Fruit fly (Drosophila melanogaster) whole organism, embryonic: ENCODE data around the gene Pbgs.

Experiments used
- Atf6 ChIP-seq: fragments of 200-800 bp; sonication (Bioruptor generic); IDR thresholded peaks from 2 replicates; pipeline ENCODE4 v1.3.6; 2022; ENCODE audit warnings: missing biosample characterization, missing genetic modification characterization
- CG11504 ChIP-seq: fragments of 200-800 bp; sonication (Bioruptor generic); optimal IDR thresholded peaks from 3 replicates; lab custom pipeline; 2019; ENCODE audit warnings: missing biosample characterization, mild to moderate bottlenecking, missing genetic modification characterization, moderate library complexity
- CG15073 ChIP-seq: fragments of 200-800 bp; sonication (Bioruptor generic); optimal IDR thresholded peaks from 2 replicates; lab custom pipeline; 2016; ENCODE audit warnings: missing biosample characterization, missing genetic modification characterization
- CG15479 ChIP-seq: fragments of 200-800 bp; sonication (Bioruptor generic); optimal IDR thresholded peaks from 3 replicates; lab custom pipeline; 2019; ENCODE audit warnings: missing biosample characterization, mild to moderate bottlenecking, missing genetic modification characterization, moderate library complexity
- CG17359 ChIP-seq: fragments of 200-800 bp; sonication (Bioruptor generic); optimal IDR thresholded peaks from 3 replicates; lab custom pipeline; 2018; ENCODE audit warnings: missing biosample characterization, mild to moderate bottlenecking, missing genetic modification characterization, moderate library complexity
- CG17568 ChIP-seq: fragments of 200-800 bp; sonication (Bioruptor generic); optimal IDR thresholded peaks from 2 replicates; lab custom pipeline; 2018; ENCODE audit warnings: missing biosample characterization, mild to moderate bottlenecking, missing genetic modification characterization, moderate library complexity
- CG1792 ChIP-seq: fragments of 200-800 bp; sonication (Bioruptor generic); optimal IDR thresholded peaks from 2 replicates; lab custom pipeline; 2016; ENCODE audit warnings: missing biosample characterization, missing genetic modification characterization
- CG1832 ChIP-seq: fragments of 200-800 bp; sonication (Bioruptor generic); optimal IDR thresholded peaks from 2 replicates; lab custom pipeline; 2017; ENCODE audit warnings: missing biosample characterization, mild to moderate bottlenecking, missing genetic modification characterization, inconsistent platforms
- CG4360 ChIP-seq: fragments of 200-800 bp; sonication (Bioruptor generic); IDR thresholded peaks from 2 replicates; pipeline ENCODE4 v1.3.6; 2022; ENCODE audit warnings: missing biosample characterization, missing genetic modification characterization
- CG5953 ChIP-seq: fragments of 200-800 bp; sonication (Bioruptor generic); IDR thresholded peaks from 2 replicates; pipeline ENCODE4 v1.3.6; 2022; ENCODE audit warnings: missing biosample characterization, missing genetic modification characterization
- CG6689 ChIP-seq: fragments of 200-800 bp; sonication (Bioruptor generic); IDR thresholded peaks from 2 replicates; pipeline ENCODE4 v1.3.6; 2022; ENCODE audit warnings: missing biosample characterization, missing genetic modification characterization
- CG6791 ChIP-seq: fragments of 200-800 bp; sonication (Bioruptor generic); IDR thresholded peaks from 3 replicates; pipeline ENCODE4 v1.3.6; 2022; ENCODE audit warnings: missing biosample characterization, missing genetic modification characterization; ENCODE audit not compliant: partially characterized antibody
- CG6854 ChIP-seq: fragments of 200-800 bp; sonication (Bioruptor generic); optimal IDR thresholded peaks from 3 replicates; lab custom pipeline; 2017; ENCODE audit warnings: missing biosample characterization, mild to moderate bottlenecking, missing genetic modification characterization
- CG7963 ChIP-seq: fragments of 200-800 bp; sonication (Bioruptor generic); IDR thresholded peaks from 3 replicates; pipeline ENCODE4 v1.3.6; 2022; ENCODE audit warnings: missing biosample characterization, missing genetic modification characterization; ENCODE audit not compliant: partially characterized antibody
- CG8388 ChIP-seq: fragments of 200-800 bp; sonication (Bioruptor generic); optimal IDR thresholded peaks from 2 replicates; lab custom pipeline; 2019; ENCODE audit warnings: missing biosample characterization, mild to moderate bottlenecking, missing genetic modification characterization, moderate library complexity
- CTCF ChIP-seq: fragments of 200-800 bp; sonication (Bioruptor generic); optimal IDR thresholded peaks from 2 replicates; lab custom pipeline; 2017; ENCODE audit warnings: missing biosample characterization, mild to moderate bottlenecking, missing genetic modification characterization, moderate library complexity
- Dbx ChIP-seq: fragments of 200-800 bp; sonication (Bioruptor generic); IDR thresholded peaks from 3 replicates; pipeline ENCODE4 v1.3.6; 2022; ENCODE audit warnings: missing biosample characterization, missing genetic modification characterization
- Doc3 ChIP-seq: fragments of 200-800 bp; sonication (Bioruptor generic); IDR thresholded peaks from 3 replicates; pipeline ENCODE4 v1.3.6; 2022; ENCODE audit warnings: missing biosample characterization, missing genetic modification characterization; ENCODE audit not compliant: partially characterized antibody
- Ets65A ChIP-seq: fragments of 200-800 bp; sonication (Bioruptor generic); peaks from one replicate; lab custom pipeline; 2016; ENCODE audit warnings: missing biosample characterization, missing genetic modification characterization
- Fer2 ChIP-seq: fragments of 200-800 bp; sonication (Bioruptor generic); optimal IDR thresholded peaks from 2 replicates; lab custom pipeline; 2018; ENCODE audit warnings: missing biosample characterization, mild to moderate bottlenecking, missing genetic modification characterization, moderate library complexity
- Jarid2 ChIP-seq: fragments of 200-800 bp; sonication (Bioruptor generic); optimal IDR thresholded peaks from 3 replicates; lab custom pipeline; 2017; ENCODE audit warnings: mild to moderate bottlenecking, missing biosample characterization, missing genetic modification reagents, missing genetic modification characterization
- Kr ChIP-seq: fragments of 200-800 bp; sonication (Bioruptor generic); optimal IDR thresholded peaks from 2 replicates; lab custom pipeline; 2017; ENCODE audit warnings: missing biosample characterization, mild to moderate bottlenecking, missing genetic modification characterization
- MTF-1 ChIP-seq: fragments of 200-800 bp; sonication (Bioruptor generic); optimal IDR thresholded peaks from 2 replicates; lab custom pipeline; 2018; ENCODE audit warnings: missing biosample characterization, mild to moderate bottlenecking, missing genetic modification characterization, borderline replicate concordance
- NK7.1 ChIP-seq: fragments of 200-800 bp; sonication (Bioruptor generic); optimal IDR thresholded peaks from 3 replicates; lab custom pipeline; 2016; ENCODE audit warnings: missing biosample characterization, missing genetic modification characterization
- Nf-YC ChIP-seq: fragments of 200-800 bp; optimal IDR thresholded peaks from 3 replicates; lab custom pipeline; 2019; ENCODE audit warnings: missing biosample characterization, mild to moderate bottlenecking, missing genetic modification characterization, moderate library complexity
- Stat92E ChIP-seq, 3 experiments: fragments of >200 bp in 2 of 3; fragments of 200-800 bp in 1 of 3; sonication (Bioruptor generic) in 1 of 3; optimal IDR thresholded peaks; 2 replicates each; lab custom pipeline; 2017 to 2019; ENCODE audit warnings: missing biosample characterization in 3 of 3, missing genetic modification characterization in 3 of 3, mild to moderate bottlenecking in 1 of 3, moderate library complexity in 1 of 3
- bcd ChIP-seq: fragments of 200-800 bp; sonication (Bioruptor generic); optimal IDR thresholded peaks from 2 replicates; lab custom pipeline; 2017; ENCODE audit warnings: missing biosample characterization, mild to moderate bottlenecking, missing genetic modification characterization
- bigmax ChIP-seq: fragments of 200-800 bp; sonication (Bioruptor generic); optimal IDR thresholded peaks from 2 replicates; lab custom pipeline; 2018; ENCODE audit warnings: missing biosample characterization, mild to moderate bottlenecking, missing genetic modification characterization
- cwo ChIP-seq: fragments of 200-800 bp; sonication (Bioruptor generic); optimal IDR thresholded peaks from 3 replicates; lab custom pipeline; 2017; ENCODE audit warnings: missing biosample characterization, missing genetic modification characterization, mild to moderate bottlenecking, moderate library complexity, missing genetic modification reagents
- dpn ChIP-seq, 2 experiments: fragments of 200-800 bp; sonication (Bioruptor generic); optimal IDR thresholded peaks; 3 replicates each; lab custom pipeline; 2016; ENCODE audit warnings: missing biosample characterization in 2 of 2, missing genetic modification characterization in 2 of 2
- fd3F ChIP-seq: fragments of 200-800 bp; sonication (Bioruptor generic); optimal IDR thresholded peaks from 2 replicates; lab custom pipeline; 2018; ENCODE audit warnings: missing biosample characterization, mild to moderate bottlenecking, missing genetic modification characterization, moderate library complexity
- gcm2 ChIP-seq: fragments of 200-800 bp; sonication (Bioruptor generic); optimal IDR thresholded peaks from 2 replicates; lab custom pipeline; 2016; ENCODE audit warnings: missing biosample characterization, missing genetic modification characterization
- hb ChIP-seq: fragments of 200-800 bp; sonication (Bioruptor generic); IDR thresholded peaks from 3 replicates; pipeline ENCODE4 v1.3.6; 2022; ENCODE audit warnings: missing biosample characterization, missing genetic modification characterization; ENCODE audit not compliant: partially characterized antibody
- ind ChIP-seq: fragments of 200-800 bp; sonication (Bioruptor generic); optimal IDR thresholded peaks from 3 replicates; lab custom pipeline; 2016; ENCODE audit warnings: missing biosample characterization, missing genetic modification characterization
- jing ChIP-seq: fragments of 200-800 bp; sonication (Bioruptor generic); optimal IDR thresholded peaks from 2 replicates; lab custom pipeline; 2018; ENCODE audit warnings: missing biosample characterization, mild to moderate bottlenecking, missing genetic modification characterization
- lab ChIP-seq: fragments of 200-800 bp; sonication (Bioruptor generic); optimal IDR thresholded peaks from 3 replicates; lab custom pipeline; 2017; ENCODE audit warnings: missing biosample characterization, missing genetic modification characterization, mild to moderate bottlenecking, moderate library complexity, missing genetic modification reagents
- lmd ChIP-seq: fragments of 200-800 bp; sonication (Bioruptor generic); IDR thresholded peaks from 2 replicates; pipeline ENCODE4 v1.3.6; 2022; ENCODE audit warnings: missing biosample characterization, missing genetic modification characterization
- mld ChIP-seq: fragments of 200-800 bp; sonication (Bioruptor generic); IDR thresholded peaks from 3 replicates; pipeline ENCODE4 v1.3.6; 2022; ENCODE audit warnings: missing biosample characterization, missing genetic modification characterization; ENCODE audit not compliant: partially characterized antibody
- oc ChIP-seq: fragments of 200-800 bp; sonication (Bioruptor generic); optimal IDR thresholded peaks from 2 replicates; lab custom pipeline; 2018; ENCODE audit warnings: missing biosample characterization, mild to moderate bottlenecking, missing genetic modification characterization, moderate library complexity
- pum ChIP-seq: fragments of 200-800 bp; sonication (Bioruptor generic); optimal IDR thresholded peaks from 2 replicates; lab custom pipeline; 2016; ENCODE audit warnings: missing biosample characterization, missing genetic modification characterization
- sc ChIP-seq, 3 experiments: fragments of >200 bp in 2 of 3; fragments of 200-800 bp in 1 of 3; sonication (Bioruptor generic) in 1 of 3; optimal IDR thresholded peaks; 2 replicates in 2 of 3; 3 replicates in 1 of 3; lab custom pipeline; 2017; ENCODE audit warnings: mild to moderate bottlenecking in 1 of 3, missing biosample characterization in 1 of 3, missing genetic modification characterization in 1 of 3, missing genetic modification reagents in 1 of 3
- seq ChIP-seq: fragments of 200-800 bp; sonication (Bioruptor generic); IDR thresholded peaks from 2 replicates; pipeline ENCODE4 v1.3.6; 2022; ENCODE audit warnings: missing biosample characterization, missing genetic modification characterization
- sug ChIP-seq: fragments of 200-800 bp; optimal IDR thresholded peaks from 2 replicates; lab custom pipeline; 2019; ENCODE audit warnings: missing biosample characterization, mild to moderate bottlenecking, missing genetic modification characterization, moderate library complexity
- tna ChIP-seq: fragments of 200-800 bp; sonication (Bioruptor generic); IDR thresholded peaks from 2 replicates; pipeline ENCODE4 v1.3.6; 2022; ENCODE audit warnings: missing biosample characterization, missing genetic modification characterization; ENCODE audit not compliant: partially characterized antibody
- toy ChIP-seq: fragments of 200-800 bp; sonication (Bioruptor generic); IDR thresholded peaks from 2 replicates; pipeline ENCODE4 v1.3.6; 2022; ENCODE audit warnings: missing biosample characterization, missing genetic modification characterization
- tx ChIP-seq: fragments of 200-800 bp; sonication (Bioruptor generic); optimal IDR thresholded peaks from 2 replicates; lab custom pipeline; 2016; ENCODE audit warnings: missing biosample characterization, missing genetic modification characterization
- yki ChIP-seq: fragments of >200 bp; optimal IDR thresholded peaks from 3 replicates; lab custom pipeline; 2018

Gene Pbgs

DNA sequence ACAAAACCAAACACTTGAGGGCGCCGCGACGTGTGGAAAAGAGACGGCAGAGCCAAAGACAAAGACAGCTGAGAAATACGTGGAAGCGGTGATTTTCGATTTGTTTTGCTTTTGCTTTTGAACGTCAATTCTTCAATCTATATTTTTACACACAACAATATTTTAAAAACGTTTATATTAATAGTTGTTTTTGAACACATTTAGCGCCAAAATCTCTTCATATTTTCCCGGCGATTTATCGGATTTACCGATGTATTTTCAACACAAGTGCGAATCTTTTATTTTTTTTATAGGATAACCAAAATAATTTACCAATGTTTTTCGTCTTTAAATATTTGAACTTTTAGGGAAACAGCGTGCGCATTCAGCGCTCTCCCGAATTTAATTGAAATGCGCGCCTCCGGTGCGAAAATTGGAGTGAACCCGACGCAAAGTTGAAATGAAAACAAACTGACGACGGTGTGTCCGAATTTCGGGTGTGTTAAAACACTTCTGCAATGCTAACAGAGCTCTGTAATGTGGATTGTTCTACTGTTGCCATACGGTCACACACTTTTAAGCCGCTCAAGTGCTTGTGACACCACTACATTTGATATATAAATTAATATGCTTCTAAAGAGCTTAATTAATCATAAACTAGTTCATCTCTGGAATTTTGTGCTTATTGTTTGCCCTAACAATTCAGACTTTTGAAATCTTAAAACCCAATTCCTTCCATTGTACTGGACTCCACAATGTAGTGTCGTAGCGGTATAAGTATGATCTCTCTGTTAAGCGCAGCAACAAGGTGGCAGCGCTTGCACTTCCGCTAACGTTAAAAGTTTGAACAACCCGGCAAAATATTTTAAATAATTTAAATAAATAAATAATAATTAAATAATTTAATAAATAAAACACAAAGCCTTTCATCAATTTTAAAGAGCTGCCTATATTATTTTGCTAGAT lies 4.5 kb downstream of the Pbgs start, which contains the start of gene app (continued):
- TF ChIP-seq CG6791 (GFP tag; lab: Robert Waterston, UW) (peak; percentile 51; the same call in 2 of the 3 replicates), Fer2 (tag; lab: Kevin White, UChicago) (peak; percentile 86), lmd (peak; percentile 89), toy (GFP tag; lab: Robert Waterston, UW) (peak; percentile 72; the same call in 1 of the 2 replicates), NK7.1 (peak; percentile 48), CG6854 (GFP tag; lab: Kevin White, UChicago) (peak; percentile 60), Atf6 (GFP tag; lab: Robert Waterston, UW) (peak; percentile 90), Nf-YC (tag; lab: Kevin White, UChicago) (peak; percentile 74), Doc3 (GFP tag; lab: Robert Waterston, UW) (no peak), CG6689 (peak; percentile 95), pum (GFP tag; lab: Kevin White, UChicago) (peak; percentile 75), yki (lab: Kevin White, UChicago) (no peak), Dbx (peak; percentile 74), CG15073 (GFP tag; lab: Kevin White, UChicago) (peak; percentile 0), CG5953 (GFP tag; lab: Robert Waterston, UW) (peak; percentile 90), tx (GFP tag; lab: Kevin White, UChicago) (peak; percentile 51), fd3F (peak; percentile 88), CG15479 (GFP tag; lab: Kevin White, UChicago) (no peak), ind (peak; percentile 81), CTCF (GFP tag; lab: Kevin White, UChicago) (peak; percentile 50), CG17359 (tag; lab: Kevin White, UChicago) (peak; percentile 89), seq (GFP tag; lab: Robert Waterston, UW) (peak; percentile 78), sc (optimal IDR thresholded peaks at IDR 0.05; lab: Kevin White, UChicago) (no peak), sc (GFP tag; optimal IDR thresholded peaks at IDR 0.05; lab: Kevin White, UChicago) (peak; percentile 77), CG1832 (GFP tag; lab: Kevin White, UChicago) (peak; percentile 25), Kr (GFP tag; lab: Kevin White, UChicago) (no peak), dpn (GFP tag; optimal IDR thresholded peaks at IDR 0.05; lab: Kevin White, UChicago) (peak; percentile 81 to 84), oc (tag; lab: Kevin White, UChicago) (peak; percentile 54), CG17568 (GFP tag; lab: Kevin White, UChicago) (peak; percentile 76), Stat92E (GFP tag; optimal IDR thresholded peaks at IDR 0.05; lab: Kevin White, UChicago) (no peak), jing (peak; percentile 78), mld (no peak), Ets65A (GFP tag; lab: Kevin White, UChicago) (peak; percentile 96), gcm2 (GFP tag; lab: Kevin White, UChicago) (peak; percentile 40), sug (peak; percentile 90), Jarid2 (peak; percentile 86), bcd (GFP tag; lab: Kevin White, UChicago) (peak; percentile 92), lab (GFP tag; lab: Kevin White, UChicago) (peak; percentile 91), CG4360 (peak; percentile 62), bigmax (peak; percentile 9), tna (no peak), CG11504 (tag; lab: Kevin White, UChicago) (peak; percentile 85), CG7963 (GFP tag; lab: Robert Waterston, UW) (no peak), CG1792 (peak; percentile 37), CG8388 (peak; percentile 75), cwo (GFP tag; lab: Kevin White, UChicago) (peak; percentile 76), hb (GFP tag; lab: Robert Waterston, UW) (no peak), MTF-1 (GFP tag; lab: Kevin White, UChicago) (peak; percentile 67)
